Worm (Caenorhabditis elegans) whole organism, late embryonic: ENCODE measurements around the gene snx-6.

Source experiments
- C08G9.2 ChIP-seq: sonication (generic microtip); optimal IDR thresholded peaks from 2 replicates; lab custom pipeline; 2016; ENCODE audit warnings: mild to moderate bottlenecking, missing genetic modification characterization, moderate library complexity, missing compliant biosample characterization
- hlh-15 ChIP-seq: sonication (generic microtip); optimal IDR thresholded peaks from 2 replicates; lab custom pipeline; 2016; ENCODE audit warnings: missing genetic modification characterization, missing compliant biosample characterization

ce11 chrV:17945460-17945859 lies 34.4 kb downstream of the snx-6 start:
- TF ChIP-seq C08G9.2 = no peak
- no peak for TF ChIP-seq hlh-15 (tag; lab: Kevin White, UChicago)
